Worm (Caenorhabditis elegans) whole organism, L4/young adult: Measurements from ENCODE around the gene srw-24.

Source experiments
- W03F9.2 ChIP-seq: fragments of 150-350 bp; optimal IDR thresholded peaks from 2 replicates; lab custom pipeline; 2014; ENCODE audit warnings: missing biosample characterization, missing genetic modification characterization
- dao-5 ChIP-seq: sonication (generic microtip); optimal IDR thresholded peaks from 2 replicates; lab custom pipeline; 2016; ENCODE audit warnings: missing genotype, missing genetic modification characterization, moderate library complexity, missing compliant biosample characterization
- him-1 ChIP-seq: sonication (generic microtip); optimal IDR thresholded peaks from 2 replicates; lab custom pipeline; 2016; ENCODE audit warnings: missing genotype, missing genetic modification reagents, missing genetic modification characterization, missing compliant biosample characterization

ce11 chrV:15226206-15226605 lies 2.4 kb downstream of the srw-24 start:
- TF ChIP-seq W03F9.2 (tag; lab: Kevin White, UChicago) (no peak), him-1 (tag; lab: Kevin White, UChicago) (no peak), dao-5 (tag; lab: Kevin White, UChicago) (no peak)
